Fruit fly (Drosophila melanogaster): ENCODE results near the gene CG4080.

CG4080 gene

dm6 chr3L:9429665-9430607 lies 30.9 kb upstream of the CG4080 start, which contains the start of the genes RpS17 and MTF-1:
Gene RpS17 (minus strand): TSS chr3L:9429821.
Gene MTF-1 (plus strand): TSS chr3L:9430312.
- TF ChIP-seq CG43689 (GFP tag; IDR thresholded peaks at IDR 0.05) (no peak), CG33557 (GFP tag; optimal IDR thresholded peaks at IDR 0.05) (peak; percentile 39), stwl (tag; optimal IDR thresholded peaks at IDR 0.05) (peak; percentile 39), inv (GFP tag; IDR thresholded peaks at IDR 0.05; ENCODE audit: partially characterized antibody) (no peak), bcd (GFP tag; optimal IDR thresholded peaks at IDR 0.05) (peak; percentile 48), BEAF-32 (GFP tag; optimal IDR thresholded peaks at IDR 0.05) (peak; percentile 44), CG17186 (GFP tag; optimal IDR thresholded peaks at IDR 0.05) (no peak), CG8281 (tag; optimal IDR thresholded peaks at IDR 0.05) (no peak), Deaf1 (tag; optimal IDR thresholded peaks at IDR 0.05) (peak; percentile 10), CG13894 (tag; optimal IDR thresholded peaks at IDR 0.05) (peak; percentile 28), Dp (GFP tag; optimal IDR thresholded peaks at IDR 0.05) (peak; percentile 39), Xbp1 (GFP tag; optimal IDR thresholded peaks at IDR 0.05) (peak; percentile 41), row (GFP tag; IDR thresholded peaks at IDR 0.05) (peak; percentile 10; the same call in 1 of the 3 replicates), sna (GFP tag; IDR thresholded peaks at IDR 0.05; ENCODE audit: partially characterized antibody) (no peak), Trl (optimal IDR thresholded peaks at IDR 0.05) (no peak), Trl (GFP tag; optimal IDR thresholded peaks at IDR 0.05) (peak; percentile 20), Side (GFP tag; optimal IDR thresholded peaks at IDR 0.05) (peak; percentile 59), trem (tag; optimal IDR thresholded peaks at IDR 0.05) (peak; percentile 19), CG12155 (GFP tag; optimal IDR thresholded peaks at IDR 0.05) (peak; percentile 98), D19B (GFP tag; optimal IDR thresholded peaks at IDR 0.05) (no peak), dysf (GFP tag; IDR thresholded peaks at IDR 0.05) (0 out of 3 replicates have a peak, but pooled peaks have one; percentile 32), tll (GFP tag; optimal IDR thresholded peaks at IDR 0.05) (no peak), CG4282 (GFP tag; optimal IDR thresholded peaks at IDR 0.05) (no peak), CG3163 (GFP tag; optimal IDR thresholded peaks at IDR 0.05) (peak; percentile 39), ken (GFP tag; IDR thresholded peaks at IDR 0.05) (peak; percentile 61; the same call in 2 of the 3 replicates), Doc2 (GFP tag; IDR thresholded peaks at IDR 0.05) (no peak), onecut (GFP tag; IDR thresholded peaks at IDR 0.05) (peak; percentile 70), Sin3A (optimal IDR thresholded peaks at IDR 0.05) (no peak), Bdp1 (GFP tag; optimal IDR thresholded peaks at IDR 0.05) (peak; percentile 23), Nf-YC (tag; optimal IDR thresholded peaks at IDR 0.05) (peak; percentile 27), ttk (GFP tag; IDR thresholded peaks at IDR 0.05) (peak; percentile 30), Usf (GFP tag; optimal IDR thresholded peaks at IDR 0.05) (peak; percentile 1), Nf-YA (GFP tag; IDR thresholded peaks at IDR 0.05) (peak; percentile 73), CG14441 (GFP tag; IDR thresholded peaks at IDR 0.05) (peak; percentile 21; the same call in 1 of the 2 replicates), Fer3 (tag; optimal IDR thresholded peaks at IDR 0.05) (peak; percentile 24), vnd (GFP tag; IDR thresholded peaks at IDR 0.05; ENCODE audit: partially characterized antibody) (no peak), Sry-δ (GFP tag; optimal IDR thresholded peaks at IDR 0.05) (peak; percentile 28), fru (optimal IDR thresholded peaks at IDR 0.05) (no peak), jing (GFP tag; optimal IDR thresholded peaks at IDR 0.05) (no peak), fu2 (GFP tag; optimal IDR thresholded peaks at IDR 0.05) (no peak), usp (GFP tag; optimal IDR thresholded peaks at IDR 0.05) (no peak), CG11696 (GFP tag; IDR thresholded peaks at IDR 0.05) (peak; percentile 9; the same call in 1 of the 2 replicates), TFAM (GFP tag; optimal IDR thresholded peaks at IDR 0.05) (no peak), CHES-1-like (GFP tag; optimal IDR thresholded peaks at IDR 0.05) (peak; percentile 43), HLH4C (GFP tag; IDR thresholded peaks at IDR 0.05; ENCODE audit: partially characterized antibody) (no peak), Xrp1 (GFP tag; IDR thresholded peaks at IDR 0.05) (0 out of 2 replicates have a peak, but pooled peaks have one; percentile 30), Asciz (GFP tag; optimal IDR thresholded peaks at IDR 0.05) (peak; percentile 45), lab (GFP tag; optimal IDR thresholded peaks at IDR 0.05) (peak; percentile 75), cad (GFP tag; optimal IDR thresholded peaks at IDR 0.05) (no peak)

Data from whole organism, embryonic.